Worm (Caenorhabditis elegans) whole organism, late embryonic: ENCODE measurements around the gene cpg-7.

ENCODE experiments used
- ceh-24 ChIP-seq: sonication (generic microtip); optimal IDR thresholded peaks from 2 replicates; lab custom pipeline; 2016; ENCODE audit warnings: mild to moderate bottlenecking, missing genetic modification characterization, missing compliant biosample characterization
- dve-1 ChIP-seq: sonication (generic microtip); optimal IDR thresholded peaks from 2 replicates; lab custom pipeline; 2017; ENCODE audit warnings: antibody characterized with exemption, mild to moderate bottlenecking, missing genetic modification characterization, missing compliant biosample characterization
- nhr-11 ChIP-seq: fragments of 150-350 bp; optimal IDR thresholded peaks from 2 replicates; lab custom pipeline; 2014; ENCODE audit warnings: missing biosample characterization, missing genetic modification characterization
- nhr-232 ChIP-seq: sonication (generic microtip); optimal IDR thresholded peaks from 2 replicates; lab custom pipeline; 2016; ENCODE audit warnings: missing genetic modification characterization, missing compliant biosample characterization
- pha-4 ChIP-seq: fragments of 150-350 bp; optimal IDR thresholded peaks from 2 replicates; lab custom pipeline; 2018; ENCODE audit warnings: missing biosample characterization, missing genetic modification reagents, missing genetic modification characterization

DNA sequence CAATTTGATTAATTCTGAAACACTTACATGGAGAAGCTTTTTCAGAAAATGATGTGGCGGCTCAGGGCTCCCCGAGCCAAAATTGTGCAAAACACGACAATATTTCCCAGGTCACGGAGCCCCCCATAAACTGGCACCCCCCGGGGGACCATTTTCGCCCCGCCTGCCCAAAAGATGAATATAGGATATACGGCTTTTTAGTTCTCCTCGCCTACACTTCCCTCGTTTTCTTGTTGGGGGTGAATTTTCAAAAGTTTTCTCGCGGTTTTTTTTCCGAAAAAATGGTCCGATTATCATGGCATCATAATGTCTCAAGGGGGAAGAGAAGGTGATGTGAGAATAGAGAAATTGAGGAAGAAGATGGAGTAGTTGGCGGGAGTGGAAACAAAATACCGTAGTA lies 13.0 kb upstream of the cpg-7 start, which contains the start of gene K09E4.4:
- TF ChIP-seq dve-1 (no peak), pha-4 (tag; lab: Kevin White, UChicago) (no peak), nhr-11 (tag; lab: Kevin White, UChicago) (no peak), ceh-24 (tag; lab: Kevin White, UChicago) (no peak), nhr-232 (tag; lab: Kevin White, UChicago) (no peak)
